Fruit fly (Drosophila melanogaster): ENCODE measurements around the gene BCL7-like.

Gene BCL7-like

DNA sequence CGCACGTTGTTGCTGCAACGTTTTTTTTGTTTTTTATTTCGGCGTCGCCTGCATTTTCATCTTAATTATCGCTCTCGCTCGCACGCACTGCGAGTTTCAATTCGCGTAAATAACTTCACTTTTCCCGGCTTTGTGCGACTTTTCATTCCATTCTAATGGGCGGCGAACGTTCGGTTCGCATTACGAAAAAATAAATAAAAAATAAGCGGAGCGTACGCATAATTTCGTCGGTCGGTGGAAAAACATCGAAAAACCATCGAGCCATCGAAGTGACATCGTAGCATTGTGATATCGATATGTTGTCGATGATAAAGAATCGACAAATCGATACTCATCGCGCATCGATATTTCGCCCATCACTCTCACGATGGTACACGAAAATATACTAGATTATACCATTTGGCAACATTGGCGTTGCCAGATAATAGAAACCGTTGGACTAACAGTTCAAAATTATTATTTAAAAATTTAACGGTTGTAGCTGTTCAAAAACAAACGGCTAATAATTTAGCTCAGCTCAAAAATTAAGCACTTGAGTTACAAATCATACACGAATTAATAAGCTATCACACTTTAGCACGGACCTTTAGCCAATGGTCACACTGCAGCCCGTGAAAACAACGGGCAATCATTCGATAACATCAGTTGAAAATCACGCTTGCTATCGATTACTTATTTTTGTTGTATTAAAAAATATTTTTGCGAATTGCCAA is at the start of gene BCL7-like, which contains the start of gene Zdhhc8:
TSS of gene BCL7-like (plus strand) at position 639 of the 713 bp plus-strand sequence.
TSS of gene Zdhhc8 (minus strand) at position 232 of the 713 bp plus-strand sequence.
- TF ChIP-seq EcR (GFP tag; optimal IDR thresholded peaks at IDR 0.05), result no peak
- no peak for TF ChIP-seq Dll (optimal IDR thresholded peaks at IDR 0.05)
- TF ChIP-seq CG8478 (optimal IDR thresholded peaks at IDR 0.05), result no peak
- TF ChIP-seq pan (optimal IDR thresholded peaks at IDR 0.05), result no peak
- TF ChIP-seq psq (optimal IDR thresholded peaks at IDR 0.05), result no peak
- TF ChIP-seq usp (GFP tag; optimal IDR thresholded peaks at IDR 0.05), result no peak

DNA sequence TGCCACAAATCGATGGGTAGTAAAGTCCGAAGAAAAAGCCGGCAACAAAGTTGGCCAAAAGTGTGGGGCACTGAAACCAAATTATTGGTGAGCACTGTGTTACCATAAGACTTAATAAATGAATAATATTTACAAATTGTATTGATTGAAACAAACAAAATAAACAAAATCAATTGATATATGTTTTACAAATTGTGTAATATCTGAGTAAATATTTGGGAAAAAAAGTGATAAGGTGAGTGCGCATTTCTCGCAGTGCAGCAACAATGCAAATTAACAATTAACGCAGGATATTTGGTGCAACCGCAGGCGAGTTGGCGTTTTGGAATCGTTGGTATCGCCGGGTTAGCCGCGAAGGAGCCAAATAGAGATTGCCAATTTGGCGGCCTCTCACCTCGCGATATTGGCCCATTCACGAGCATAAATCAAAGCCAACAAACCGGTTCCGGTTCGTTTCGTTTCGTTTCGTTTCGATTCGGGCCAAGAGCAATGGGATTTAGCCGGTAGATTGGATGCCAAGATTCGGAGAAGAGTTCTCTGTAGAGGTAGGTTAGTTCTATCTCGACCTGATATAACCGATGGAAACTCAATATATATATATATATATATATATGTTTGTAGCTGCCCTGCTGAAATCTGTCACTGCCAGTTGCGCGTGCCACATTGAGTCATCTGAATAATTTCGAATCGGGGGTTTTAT is 46.3 kb upstream of the BCL7-like start:
- no peak for TF ChIP-seq usp (GFP tag; optimal IDR thresholded peaks at IDR 0.05)
- TF ChIP-seq pan (optimal IDR thresholded peaks at IDR 0.05), result no peak
- no peak for TF ChIP-seq Dll (optimal IDR thresholded peaks at IDR 0.05)
- TF ChIP-seq CG8478 (optimal IDR thresholded peaks at IDR 0.05), result no peak
- no peak for TF ChIP-seq EcR (GFP tag; optimal IDR thresholded peaks at IDR 0.05)

DNA sequence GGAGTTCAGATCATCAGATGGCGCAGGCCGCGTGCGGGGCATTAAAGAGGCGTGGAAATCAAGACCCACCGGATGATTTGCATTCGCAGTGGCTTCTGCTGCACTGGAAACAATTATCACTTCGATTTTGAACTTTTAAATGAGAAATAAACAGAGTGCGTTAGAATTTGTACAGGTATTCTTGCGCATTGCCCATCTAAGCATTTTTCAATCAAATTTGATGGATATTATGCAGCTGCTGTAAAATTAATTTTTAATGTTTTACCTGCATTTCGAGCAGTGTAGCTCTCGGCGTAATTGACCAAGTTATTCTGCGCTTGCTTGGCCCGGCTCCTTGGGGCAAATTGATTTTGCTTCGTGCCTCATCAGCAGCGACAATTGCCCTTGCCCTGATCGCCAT is 39.3 kb upstream of the BCL7-like start:
- no peak for TF ChIP-seq CG8478 (optimal IDR thresholded peaks at IDR 0.05)
- no peak for TF ChIP-seq Dll (optimal IDR thresholded peaks at IDR 0.05)
- TF ChIP-seq pan (optimal IDR thresholded peaks at IDR 0.05), result no peak
- no peak for TF ChIP-seq psq (optimal IDR thresholded peaks at IDR 0.05)
- TF ChIP-seq EcR (GFP tag; optimal IDR thresholded peaks at IDR 0.05), result no peak
- TF ChIP-seq usp (GFP tag; optimal IDR thresholded peaks at IDR 0.05), result no peak

DNA sequence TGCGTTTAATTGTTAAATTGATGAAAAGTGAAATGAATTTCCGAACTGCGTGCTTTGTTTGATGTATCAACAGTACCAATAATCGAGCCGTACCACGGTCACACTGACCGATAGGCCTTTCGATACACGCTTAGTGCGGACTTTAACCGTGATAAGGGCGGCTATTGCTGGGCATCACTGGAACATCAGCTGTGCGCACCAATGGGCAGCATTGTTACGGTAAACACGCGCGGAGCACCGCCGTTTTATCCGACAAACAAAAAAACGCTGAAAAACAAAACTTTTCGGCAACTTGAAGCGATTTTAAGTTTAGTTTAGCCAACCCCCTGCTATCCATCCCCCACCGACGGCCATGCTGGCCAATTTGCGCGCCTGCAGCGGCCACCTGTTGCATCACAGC is 37.3 kb upstream of the BCL7-like start, which contains the start of the genes c12.1 and c12.2:
TSS of gene c12.1 (minus strand) at position 84 of the 400 bp plus-strand sequence.
TSS of gene c12.2 (plus strand) at position 220 of the 400 bp plus-strand sequence.
- TF ChIP-seq pan (optimal IDR thresholded peaks at IDR 0.05) (no peak), Dll (optimal IDR thresholded peaks at IDR 0.05) (no peak), psq (optimal IDR thresholded peaks at IDR 0.05) (no peak), EcR (GFP tag; optimal IDR thresholded peaks at IDR 0.05) (no peak), CG8478 (optimal IDR thresholded peaks at IDR 0.05) (no peak), usp (GFP tag; optimal IDR thresholded peaks at IDR 0.05) (no peak)

DNA sequence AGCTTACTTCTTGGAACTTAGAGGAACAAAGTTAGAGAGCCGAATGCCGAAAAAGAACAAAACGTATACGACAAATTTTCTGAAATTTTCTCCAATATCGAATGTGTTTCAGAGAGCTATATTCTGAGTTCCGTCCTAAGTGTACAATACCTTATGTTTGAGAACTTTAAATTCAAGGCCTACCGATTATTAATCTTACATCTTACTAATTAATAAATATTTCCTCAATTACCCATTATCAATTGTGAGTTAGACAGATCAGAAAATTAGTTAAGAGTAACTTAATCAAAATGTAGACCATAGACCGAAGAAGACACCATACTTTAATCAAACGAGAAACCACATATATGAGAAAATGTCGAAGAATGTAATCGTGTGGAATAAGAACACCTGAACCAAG is 26.0 kb upstream of the BCL7-like start, which contains the start of gene CG34450:
TSS of gene CG34450 (minus strand) at position 101 of the 400 bp plus-strand sequence.
- TF ChIP-seq psq (optimal IDR thresholded peaks at IDR 0.05) (no peak), Dll (optimal IDR thresholded peaks at IDR 0.05) (no peak), usp (GFP tag; optimal IDR thresholded peaks at IDR 0.05) (no peak), EcR (GFP tag; optimal IDR thresholded peaks at IDR 0.05) (no peak), pan (optimal IDR thresholded peaks at IDR 0.05) (no peak), CG8478 (optimal IDR thresholded peaks at IDR 0.05) (no peak)

DNA sequence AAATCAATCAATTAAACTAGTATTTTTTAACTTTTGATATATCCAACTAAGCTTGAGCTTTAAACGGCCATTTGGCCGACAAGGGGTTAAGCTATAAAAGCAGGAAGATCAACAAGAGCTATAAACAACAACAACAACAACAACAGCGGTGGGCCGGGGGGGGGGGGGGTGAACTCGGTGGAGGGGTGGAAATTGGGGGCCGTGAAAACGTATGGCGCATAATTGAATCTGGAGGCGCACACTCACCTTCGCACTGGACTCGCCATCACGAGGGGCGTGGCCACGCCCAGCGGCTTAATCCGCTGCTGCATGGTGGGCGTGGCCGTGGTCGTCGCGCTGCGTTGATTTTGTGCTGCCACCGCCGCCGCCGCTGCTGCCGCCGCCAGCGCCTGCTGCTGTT is 24.2 kb upstream of the BCL7-like start:
- TF ChIP-seq CG8478 (optimal IDR thresholded peaks at IDR 0.05), result no peak

DNA sequence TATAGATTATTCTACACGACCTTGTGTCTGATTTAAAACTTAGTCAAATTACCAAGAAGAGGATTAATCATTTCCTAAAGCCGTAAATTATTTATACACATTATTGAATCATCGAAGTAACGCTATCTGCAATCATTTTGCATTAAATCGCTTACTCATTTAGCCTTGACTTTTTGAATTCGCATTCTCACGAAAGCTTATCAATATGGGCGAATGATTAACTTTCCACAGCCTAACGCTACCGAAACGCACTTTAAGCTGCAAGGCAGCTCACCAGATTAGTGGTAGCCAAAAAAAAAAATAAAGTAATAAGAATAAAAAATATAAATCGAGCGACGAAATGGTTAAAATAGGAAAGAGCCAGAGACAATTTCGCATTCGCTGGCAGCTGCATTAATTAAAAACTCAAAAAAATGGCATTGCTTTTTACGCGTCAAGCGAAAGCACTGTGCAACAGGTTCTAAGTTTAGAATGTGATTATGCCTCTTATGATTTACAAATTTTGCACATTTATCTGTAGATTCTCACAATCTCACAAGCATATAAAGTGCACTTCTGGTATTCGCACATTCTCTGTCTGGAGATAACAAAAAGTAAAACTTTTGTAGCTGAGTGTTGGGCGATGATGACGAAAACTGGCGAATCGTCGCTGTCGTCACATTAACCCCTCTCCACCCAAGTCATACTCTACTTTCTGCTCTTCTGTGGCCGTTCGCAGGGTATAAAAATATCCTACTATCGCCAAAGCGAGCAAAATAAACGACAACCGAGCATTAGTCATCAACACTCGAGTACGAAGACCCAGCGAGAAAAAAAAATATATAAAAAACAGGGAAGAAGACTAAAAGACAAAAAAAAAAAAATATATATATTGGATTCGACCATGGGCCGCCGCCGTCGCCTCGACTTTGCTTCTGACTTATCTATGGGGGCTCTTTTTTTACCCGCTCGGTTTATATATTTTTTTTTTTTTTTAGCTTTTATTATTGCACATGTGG is 12.7 kb upstream of the BCL7-like start:
- TF ChIP-seq pan (optimal IDR thresholded peaks at IDR 0.05), result no peak

DNA sequence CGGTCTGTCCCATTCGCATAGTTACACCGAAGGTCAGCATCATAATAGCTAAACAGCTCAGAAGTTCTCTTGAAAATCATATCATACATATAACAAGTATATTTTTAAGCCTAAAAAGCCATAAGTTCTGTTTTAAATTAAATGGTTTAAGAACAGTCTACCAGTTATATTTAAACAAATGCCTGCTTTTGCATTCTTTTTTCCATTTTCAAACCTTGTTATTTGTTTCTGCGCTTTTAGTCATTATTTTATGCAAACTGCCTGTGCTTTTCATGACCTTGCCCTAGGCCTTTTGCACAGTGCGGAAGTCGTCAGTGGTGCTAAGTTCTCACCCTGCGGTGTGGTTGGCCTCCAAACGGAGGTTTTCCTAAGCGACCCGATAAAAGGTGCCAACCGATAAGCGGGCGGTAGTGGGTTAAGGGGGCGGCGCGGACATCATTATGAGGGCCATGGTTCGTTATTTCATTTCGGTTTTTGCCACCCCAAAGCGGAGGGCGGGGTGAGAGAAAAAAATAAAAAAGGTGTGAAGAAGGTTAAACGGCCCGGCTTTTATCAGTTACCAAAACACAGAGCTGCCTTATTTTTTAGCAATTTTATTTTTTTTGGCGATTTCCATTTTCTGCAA is 11.8 kb upstream of the BCL7-like start:
- TF ChIP-seq CG8478 (optimal IDR thresholded peaks at IDR 0.05) (no peak), Dll (optimal IDR thresholded peaks at IDR 0.05) (no peak), psq (optimal IDR thresholded peaks at IDR 0.05) (no peak), pan (optimal IDR thresholded peaks at IDR 0.05) (no peak), usp (GFP tag; optimal IDR thresholded peaks at IDR 0.05) (no peak)

DNA sequence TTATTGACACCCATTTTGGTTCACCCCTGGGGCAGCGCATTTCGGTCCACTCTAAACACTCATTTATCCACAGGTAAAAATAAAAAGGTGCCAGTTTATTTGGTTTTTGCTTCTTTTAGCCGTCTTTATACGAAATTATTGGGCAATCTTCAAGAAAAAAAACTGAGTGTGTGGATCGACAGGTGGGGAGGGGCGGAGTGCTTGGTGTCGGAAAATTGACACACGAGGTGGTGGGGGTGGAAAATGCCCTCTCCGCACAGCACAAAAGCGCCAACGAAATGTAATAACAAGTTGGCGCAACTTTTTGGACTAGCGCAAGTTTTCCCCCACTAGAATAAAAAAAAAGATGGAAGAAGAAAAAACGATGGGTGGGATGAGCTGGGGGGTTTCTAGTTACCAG is 10.9 kb upstream of the BCL7-like start:
- TF ChIP-seq pan (optimal IDR thresholded peaks at IDR 0.05) (no peak), psq (optimal IDR thresholded peaks at IDR 0.05) (no peak), usp (GFP tag; optimal IDR thresholded peaks at IDR 0.05) (no peak), CG8478 (optimal IDR thresholded peaks at IDR 0.05) (no peak), EcR (GFP tag; optimal IDR thresholded peaks at IDR 0.05) (no peak), Dll (optimal IDR thresholded peaks at IDR 0.05) (no peak)

DNA sequence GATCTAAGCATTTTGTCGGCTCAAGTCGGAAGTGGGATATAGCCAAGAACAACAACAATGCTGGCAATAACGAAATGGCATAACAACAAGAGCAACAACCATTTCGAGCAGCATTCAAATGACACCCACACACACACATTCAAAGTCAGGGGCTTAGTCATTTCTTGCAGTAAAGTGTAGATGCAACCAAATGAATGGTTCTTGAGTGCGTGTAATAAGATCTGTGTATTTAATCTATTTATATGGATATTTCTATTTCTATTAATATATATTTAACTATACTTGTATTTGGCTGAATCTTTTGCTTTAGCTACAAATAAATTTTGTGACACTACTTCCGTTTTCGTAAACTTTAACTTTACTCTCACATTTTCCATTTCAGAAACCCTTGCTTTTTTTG is 8.7 kb upstream of the BCL7-like start:
- TF ChIP-seq pan (optimal IDR thresholded peaks at IDR 0.05) (no peak), usp (GFP tag; optimal IDR thresholded peaks at IDR 0.05) (no peak), CG8478 (optimal IDR thresholded peaks at IDR 0.05) (no peak), Dll (optimal IDR thresholded peaks at IDR 0.05) (no peak), psq (optimal IDR thresholded peaks at IDR 0.05) (no peak), EcR (GFP tag; optimal IDR thresholded peaks at IDR 0.05) (no peak)

DNA sequence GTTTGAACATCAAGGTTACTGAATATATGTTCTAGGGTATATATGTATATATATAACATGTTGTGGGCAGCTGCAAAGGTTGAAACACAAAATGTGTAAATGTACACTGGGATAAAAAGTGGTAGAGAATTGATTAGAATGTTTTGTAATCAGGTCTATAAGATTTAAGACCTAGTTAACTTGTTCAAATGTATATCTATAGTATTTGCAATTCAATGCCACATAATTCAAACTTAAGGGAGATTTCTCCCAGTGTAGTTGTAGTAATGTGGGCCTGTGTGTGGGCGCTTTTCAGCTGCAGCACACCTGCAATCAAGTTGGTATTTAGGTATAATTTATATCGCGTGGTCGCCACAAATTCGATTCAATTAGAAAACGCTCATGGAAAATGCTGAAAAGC is 7.2 kb upstream of the BCL7-like start:
- TF ChIP-seq psq (optimal IDR thresholded peaks at IDR 0.05) (no peak), usp (GFP tag; optimal IDR thresholded peaks at IDR 0.05) (no peak), pan (optimal IDR thresholded peaks at IDR 0.05) (no peak), EcR (GFP tag; optimal IDR thresholded peaks at IDR 0.05) (no peak), CG8478 (optimal IDR thresholded peaks at IDR 0.05) (no peak), Dll (optimal IDR thresholded peaks at IDR 0.05) (no peak)
